Worm (Caenorhabditis elegans) whole organism, L1 larva: ENCODE data around the gene epic-2.
A peak's percentile ranks its signal among the peaks of the same experiment; 100 is the strongest.

Source experiments
- Y116A8C.19 ChIP-seq: sonication (generic microtip); optimal IDR thresholded peaks from 2 replicates; lab custom pipeline; 2016; ENCODE audit warnings: missing compliant biosample characterization, missing genetic modification characterization, borderline replicate concordance
- aha-1 ChIP-seq: fragments of 150-350 bp; optimal IDR thresholded peaks from 2 replicates; lab custom pipeline; 2014; ENCODE audit warnings: missing biosample characterization, missing genetic modification characterization
- aly-2 ChIP-seq: fragments of 150-350 bp; optimal IDR thresholded peaks from 2 replicates; lab custom pipeline; 2014; ENCODE audit warnings: missing biosample characterization, missing genetic modification characterization
- ama-1 ChIP-seq: fragments of 150-350 bp; optimal IDR thresholded peaks from 2 replicates; lab custom pipeline; 2014
- ceh-8 ChIP-seq: fragments of 200-800 bp; sonication (Bioruptor generic); optimal IDR thresholded peaks from 2 replicates; lab custom pipeline; 2018; ENCODE audit warnings: mild to moderate bottlenecking, missing genetic modification characterization, moderate library complexity, missing compliant biosample characterization
- ceh-82 ChIP-seq, 3 experiments: fragments of 150-350 bp in 1 of 3; sonication (generic microtip) in 2 of 3; optimal IDR thresholded peaks; 2 replicates each; lab custom pipeline; 2014 to 2017; ENCODE audit warnings: missing biosample characterization in 3 of 3, missing genetic modification characterization in 3 of 3
- ceh-88 ChIP-seq: fragments of 200-800 bp; sonication (Bioruptor generic); IDR thresholded peaks from 2 replicates; pipeline ENCODE4 v1.3.6; 2022; ENCODE audit warnings: missing genetic modification characterization, missing compliant biosample characterization
- ces-1 ChIP-seq: fragments of 150-350 bp; optimal IDR thresholded peaks from 2 replicates; lab custom pipeline; 2014; ENCODE audit warnings: missing biosample characterization, missing genetic modification reagents, missing genetic modification characterization
- dsc-1 ChIP-seq: sonication (generic microtip); optimal IDR thresholded peaks from 2 replicates; lab custom pipeline; 2016; ENCODE audit warnings: mild to moderate bottlenecking, missing genetic modification characterization, missing compliant biosample characterization
- efl-3 ChIP-seq: fragments of 200-800 bp; sonication (Bioruptor generic); optimal IDR thresholded peaks from 2 replicates; lab custom pipeline; 2018; ENCODE audit warnings: mild to moderate bottlenecking, missing genetic modification characterization, missing compliant biosample characterization
- egl-13 ChIP-seq: sonication (generic microtip); optimal IDR thresholded peaks from 2 replicates; lab custom pipeline; 2016; ENCODE audit warnings: missing genotype, missing genetic modification reagents, missing genetic modification characterization, missing compliant biosample characterization
- egl-27 ChIP-seq, 2 experiments: fragments of 150-350 bp in 1 of 2; sonication (generic microtip); optimal IDR thresholded peaks; 3 replicates each; lab custom pipeline; 2017 to 2018; ENCODE audit warnings: missing biosample characterization in 2 of 2, missing genetic modification characterization in 2 of 2, missing genetic modification reagents in 2 of 2
- fkh-10 ChIP-seq: sonication (generic microtip); optimal IDR thresholded peaks from 2 replicates; lab custom pipeline; 2017; ENCODE audit warnings: missing biosample characterization, missing genetic modification reagents, missing genetic modification characterization
- fkh-4 ChIP-seq: sonication (generic microtip); optimal IDR thresholded peaks from 2 replicates; lab custom pipeline; 2016; ENCODE audit warnings: missing compliant biosample characterization, missing genetic modification characterization, borderline replicate concordance
- fkh-8 ChIP-seq: sonication (generic microtip); optimal IDR thresholded peaks from 2 replicates; lab custom pipeline; 2016; ENCODE audit warnings: mild to moderate bottlenecking, missing genetic modification characterization, missing compliant biosample characterization
- fos-1 ChIP-seq: fragments of 150-350 bp; optimal IDR thresholded peaks from 2 replicates; lab custom pipeline; 2014; ENCODE audit warnings: missing biosample characterization, missing genetic modification characterization
- hlh-17 ChIP-seq: fragments of 200-800 bp; sonication (Bioruptor generic); optimal IDR thresholded peaks from 2 replicates; lab custom pipeline; 2018; ENCODE audit warnings: missing genetic modification characterization, mild to moderate bottlenecking, missing compliant biosample characterization, moderate library complexity, borderline replicate concordance
- isw-1 ChIP-seq: fragments of 200-800 bp; sonication (Bioruptor generic); IDR thresholded peaks from 2 replicates; pipeline ENCODE4 v1.3.6; 2022; ENCODE audit warnings: missing genetic modification characterization, missing compliant biosample characterization
- jun-1 ChIP-seq: fragments of 150-350 bp; optimal IDR thresholded peaks from 2 replicates; lab custom pipeline; 2014; ENCODE audit warnings: missing biosample characterization, missing genetic modification reagents, missing genetic modification characterization
- lin-14 ChIP-seq: fragments of 200-800 bp; sonication (Bioruptor generic); optimal IDR thresholded peaks from 2 replicates; lab custom pipeline; 2018; ENCODE audit warnings: mild to moderate bottlenecking, missing genetic modification characterization, moderate library complexity, missing compliant biosample characterization
- lin-35 ChIP-seq, 2 experiments: fragments of 150-350 bp; optimal IDR thresholded peaks; 2 replicates each; lab custom pipeline; 2014; ENCODE audit warnings: missing biosample characterization in 2 of 2, missing genetic modification characterization in 2 of 2, missing genetic modification reagents in 2 of 2
- lin-39 ChIP-seq: fragments of 150-350 bp; optimal IDR thresholded peaks from 2 replicates; lab custom pipeline; 2014; ENCODE audit warnings: missing biosample characterization, missing genetic modification reagents, missing genetic modification characterization
- lir-3 ChIP-seq: sonication (generic microtip); optimal IDR thresholded peaks from 2 replicates; lab custom pipeline; 2016; ENCODE audit warnings: mild to moderate bottlenecking, missing genetic modification characterization, moderate library complexity, missing compliant biosample characterization; ENCODE audit not compliant: poor library complexity
- lsy-2 ChIP-seq, 2 experiments: fragments of 150-350 bp; optimal IDR thresholded peaks; 2 replicates each; lab custom pipeline; 2014; ENCODE audit warnings: missing biosample characterization in 2 of 2, missing genetic modification characterization in 2 of 2
- mef-2 ChIP-seq: fragments of 150-350 bp; optimal IDR thresholded peaks from 2 replicates; lab custom pipeline; 2014; ENCODE audit warnings: missing biosample characterization, missing genetic modification characterization
- mep-1 ChIP-seq: fragments of 150-350 bp; optimal IDR thresholded peaks from 2 replicates; lab custom pipeline; 2014; ENCODE audit warnings: missing biosample characterization, missing genetic modification characterization
- nhr-47 ChIP-seq: sonication (generic microtip); optimal IDR thresholded peaks from 2 replicates; lab custom pipeline; 2016; ENCODE audit warnings: mild to moderate bottlenecking, missing genetic modification characterization, moderate library complexity, missing compliant biosample characterization
- nhr-76 ChIP-seq: sonication (generic microtip); optimal IDR thresholded peaks from 2 replicates; lab custom pipeline; 2017; ENCODE audit warnings: missing biosample characterization, missing genetic modification characterization
- nhr-77 ChIP-seq: fragments of 150-350 bp; optimal IDR thresholded peaks from 2 replicates; lab custom pipeline; 2014; ENCODE audit warnings: missing biosample characterization, missing genetic modification characterization
- nhr-84 ChIP-seq: sonication (generic microtip); optimal IDR thresholded peaks from 2 replicates; lab custom pipeline; 2017; ENCODE audit warnings: missing biosample characterization, missing genetic modification characterization
- nhr-85 ChIP-seq: sonication (generic microtip); peaks from one replicate; lab custom pipeline; 2016; ENCODE audit warnings: missing genetic modification characterization, inconsistent platforms, missing compliant biosample characterization
- pqm-1 ChIP-seq: sonication (generic microtip); optimal IDR thresholded peaks from 3 replicates; lab custom pipeline; 2017; ENCODE audit warnings: missing biosample characterization, missing genetic modification characterization
- rnt-1 ChIP-seq: sonication (generic microtip); optimal IDR thresholded peaks from 2 replicates; lab custom pipeline; 2016; ENCODE audit warnings: mild to moderate bottlenecking, missing genetic modification characterization, moderate library complexity, missing compliant biosample characterization
- skn-1 ChIP-seq: fragments of 150-350 bp; optimal IDR thresholded peaks from 2 replicates; lab custom pipeline; 2014; ENCODE audit warnings: missing biosample characterization, missing genetic modification characterization
- snu-23 ChIP-seq: sonication (generic microtip); optimal IDR thresholded peaks from 2 replicates; lab custom pipeline; 2016; ENCODE audit warnings: missing genetic modification characterization, missing compliant biosample characterization
- sup-37 ChIP-seq: fragments of 200-800 bp; sonication (Bioruptor generic); optimal IDR thresholded peaks from 2 replicates; lab custom pipeline; 2018; ENCODE audit warnings: mild to moderate bottlenecking, missing genetic modification characterization, missing compliant biosample characterization
- swsn-7 ChIP-seq: sonication (generic microtip); optimal IDR thresholded peaks from 2 replicates; lab custom pipeline; 2016; ENCODE audit warnings: missing genetic modification characterization, missing compliant biosample characterization
- tbx-2 ChIP-seq: sonication (generic microtip); optimal IDR thresholded peaks from 2 replicates; lab custom pipeline; 2016; ENCODE audit warnings: missing genetic modification characterization, missing compliant biosample characterization
- unc-130 ChIP-seq: fragments of 150-350 bp; optimal IDR thresholded peaks from 2 replicates; lab custom pipeline; 2017; ENCODE audit warnings: missing biosample characterization, missing genetic modification characterization, inconsistent platforms
- unc-62 ChIP-seq: fragments of 150-350 bp; optimal IDR thresholded peaks from 2 replicates; lab custom pipeline; 2014; ENCODE audit warnings: missing biosample characterization, missing genetic modification reagents, missing genetic modification characterization
- unc-86 ChIP-seq: sonication (generic microtip); optimal IDR thresholded peaks from 2 replicates; lab custom pipeline; 2016; ENCODE audit warnings: missing genetic modification characterization, missing compliant biosample characterization
- unc-98 ChIP-seq: fragments of 200-800 bp; sonication (Bioruptor generic); IDR thresholded peaks from 2 replicates; pipeline ENCODE4 v1.3.6; 2022; ENCODE audit warnings: missing genetic modification characterization, missing compliant biosample characterization
- vab-15 ChIP-seq: sonication (generic microtip); optimal IDR thresholded peaks from 2 replicates; lab custom pipeline; 2017; ENCODE audit warnings: missing genotype, mild to moderate bottlenecking, missing genetic modification characterization, missing compliant biosample characterization
- xbp-1 ChIP-seq: sonication (generic microtip); optimal IDR thresholded peaks from 2 replicates; lab custom pipeline; 2016; ENCODE audit warnings: missing genetic modification characterization, missing compliant biosample characterization
- zip-4 ChIP-seq: fragments of 200-800 bp; sonication (Bioruptor generic); optimal IDR thresholded peaks from 2 replicates; lab custom pipeline; 2018; ENCODE audit warnings: mild to moderate bottlenecking, missing genetic modification characterization, moderate library complexity, missing compliant biosample characterization
- ztf-11 ChIP-seq, 2 experiments: sonication (generic microtip); optimal IDR thresholded peaks; 2 replicates each; lab custom pipeline; 2016 to 2017; ENCODE audit warnings: missing genetic modification characterization in 2 of 2, missing biosample characterization in 1 of 2, missing compliant biosample characterization in 1 of 2

epic-2 gene

DNA sequence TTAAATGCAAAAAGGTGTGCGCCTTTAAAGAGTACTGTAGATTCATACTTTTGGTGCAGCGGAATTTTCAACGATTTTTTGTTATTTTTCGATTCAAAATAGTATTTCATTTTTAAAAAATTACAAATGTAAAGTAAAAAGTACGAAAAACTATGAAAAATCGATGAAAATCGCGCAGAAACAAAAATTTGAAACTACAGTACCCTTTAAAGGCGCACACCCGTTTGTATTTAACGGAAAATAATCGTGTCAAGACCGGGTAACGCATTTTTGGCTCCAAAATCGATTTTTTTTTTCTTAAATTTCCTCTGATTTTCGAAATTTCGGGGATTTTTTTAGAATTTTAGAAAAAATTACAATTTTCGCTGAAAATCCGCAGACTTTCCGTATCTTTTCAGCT lies 12.6 kb upstream of the epic-2 start:
- TF ChIP-seq swsn-7 (no peak), efl-3 (no peak), aly-2 (no peak), ceh-82 (tag; optimal IDR thresholded peaks at IDR 0.05; lab: Kevin White, UChicago) (no peak), jun-1 (tag; lab: Kevin White, UChicago) (no peak), mep-1 (tag; lab: Kevin White, UChicago) (no peak), unc-130 (no peak), ceh-8 (no peak), snu-23 (GFP tag; lab: Kevin White, UChicago) (no peak), rnt-1 (tag; lab: Kevin White, UChicago) (no peak), Y116A8C.19 (no peak), fkh-10 (no peak)

DNA sequence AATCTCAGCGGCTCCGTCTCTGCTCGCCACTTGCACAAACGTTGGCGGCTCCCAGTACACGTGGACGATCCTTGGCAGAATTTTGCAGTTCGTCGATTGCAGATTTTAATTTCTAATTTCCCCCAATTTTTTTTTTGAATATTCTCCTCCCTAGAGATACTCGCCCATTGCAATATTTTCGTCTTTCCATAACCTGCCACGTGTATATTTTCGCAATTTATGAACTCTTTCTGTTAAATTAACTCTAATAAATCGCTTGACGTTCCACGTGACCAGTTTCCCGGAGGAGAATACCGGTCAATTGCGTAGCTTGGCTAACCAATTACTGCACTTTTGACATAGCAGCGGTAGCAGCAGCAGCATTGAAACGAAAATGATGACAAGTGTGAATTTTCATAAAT lies 12.2 kb upstream of the epic-2 start:
- TF ChIP-seq pqm-1: no peak
- TF ChIP-seq nhr-85: peak; percentile 75
- TF ChIP-seq ama-1 (lab: Kevin White, UChicago): peak; percentile 1
- TF ChIP-seq mep-1 (tag; lab: Kevin White, UChicago): no peak
- TF ChIP-seq, all 84 proteins: peak for 2

DNA sequence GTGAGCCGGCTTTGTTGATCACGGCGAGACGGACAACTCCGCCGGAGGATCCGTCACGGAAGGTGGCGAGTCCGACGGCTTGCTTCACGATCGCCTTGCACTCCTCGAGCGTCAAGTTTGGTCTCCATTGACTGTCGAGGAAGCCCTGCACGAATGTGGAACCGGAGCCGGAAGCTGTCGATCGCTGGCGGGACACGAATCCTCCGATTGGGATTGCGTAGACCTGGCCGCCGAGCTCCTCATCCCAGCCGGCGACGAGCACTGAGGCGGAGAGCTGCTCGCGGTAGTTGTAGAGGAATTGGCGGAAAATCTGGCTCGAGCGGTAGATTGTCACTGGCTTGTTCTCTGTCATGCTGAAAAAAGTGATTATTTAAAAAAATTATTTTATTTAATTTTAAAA lies 11.6 kb upstream of the epic-2 start:
- TF ChIP-seq zip-4: no peak
- no peak for TF ChIP-seq lin-39
- TF ChIP-seq egl-27 (tag; optimal IDR thresholded peaks at IDR 0.05; lab: Kevin White, UChicago): no peak
- TF ChIP-seq xbp-1 (tag; lab: Kevin White, UChicago): no peak
- no peak for TF ChIP-seq sup-37 (GFP tag; lab: Kevin White, UChicago)
- TF ChIP-seq mef-2 (tag; lab: Kevin White, UChicago): no peak
- peak; percentile 43 for TF ChIP-seq ceh-8
- TF ChIP-seq nhr-84: no peak

DNA sequence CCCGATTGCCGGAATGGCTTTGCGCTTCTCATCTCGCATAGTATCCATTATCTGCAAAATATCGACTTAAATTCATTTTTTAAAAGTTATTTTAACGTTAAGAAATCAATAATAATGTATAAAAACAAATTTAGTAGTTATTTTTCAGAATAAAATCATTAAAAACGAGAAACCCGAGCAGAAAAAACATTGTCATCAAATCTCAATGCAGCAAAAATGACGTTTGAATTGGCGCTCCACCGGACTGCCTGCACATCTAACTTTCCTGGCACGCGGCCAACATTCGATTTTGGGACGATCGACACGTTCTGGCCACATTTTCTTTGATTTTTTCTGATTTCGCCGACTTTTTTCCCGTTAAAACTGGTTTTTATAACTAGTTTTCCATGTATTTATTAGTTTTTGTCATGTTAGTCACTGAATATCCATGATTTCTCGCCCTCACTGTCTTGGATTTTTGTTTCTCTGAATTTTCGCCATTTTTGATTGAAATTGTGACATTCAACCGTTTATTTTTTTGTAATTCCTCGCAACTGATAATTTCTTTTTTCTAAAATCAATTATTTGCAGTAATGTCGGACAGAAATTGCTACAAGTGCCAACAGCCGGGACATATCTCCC lies 10.8 kb upstream of the epic-2 start, which contains the start of the genes pbs-1 and K08D12.3:
TSS of gene pbs-1 (minus strand) at position 51 of the 621 bp plus-strand sequence.
TSS of gene K08D12.3 (plus strand) at position 571 of the 621 bp plus-strand sequence.
- peak; percentile 6 for TF ChIP-seq fkh-10
- TF ChIP-seq nhr-77 (tag; lab: Kevin White, UChicago): peak; percentile 58
- peak; percentile 74 for TF ChIP-seq unc-130
- TF ChIP-seq xbp-1 (tag; lab: Kevin White, UChicago): peak; percentile 82
- no peak for TF ChIP-seq hlh-17 (GFP tag; lab: Kevin White, UChicago)
- TF ChIP-seq egl-13: peak; percentile 60
- no peak for TF ChIP-seq nhr-76 (tag; lab: Kevin White, UChicago)
- peak; percentile 42 for TF ChIP-seq zip-4
- TF ChIP-seq ceh-88: peak; percentile 41; the same call in 1 of the 2 replicates
- TF ChIP-seq fkh-8 (tag; lab: Kevin White, UChicago): peak; percentile 71
- TF ChIP-seq fkh-4 (tag; lab: Kevin White, UChicago): no peak
- no peak for TF ChIP-seq unc-62 (GFP tag; lab: Kevin White, UChicago)
- TF ChIP-seq dsc-1 (tag; lab: Kevin White, UChicago): peak; percentile 73
- TF ChIP-seq lir-3 (tag; lab: Kevin White, UChicago): peak; percentile 55
- no peak for TF ChIP-seq efl-3
- no peak for TF ChIP-seq ces-1 (GFP tag; lab: Kevin White, UChicago)
- peak; percentile 71 for TF ChIP-seq unc-86 (tag; lab: Kevin White, UChicago)
- TF ChIP-seq ztf-11 (tag; optimal IDR thresholded peaks at IDR 0.05; lab: Kevin White, UChicago): no peak
- no peak for TF ChIP-seq mef-2 (tag; lab: Kevin White, UChicago)
- no peak for TF ChIP-seq pqm-1
- TF ChIP-seq tbx-2: peak; percentile 80
- peak; percentile 31 for TF ChIP-seq fos-1
- no peak for TF ChIP-seq ceh-8
- peak; percentile 89 for TF ChIP-seq mep-1 (tag; lab: Kevin White, UChicago)
- TF ChIP-seq aha-1 (tag; lab: Kevin White, UChicago): no peak
- TF ChIP-seq lin-14 (GFP tag; lab: Kevin White, UChicago): peak; percentile 88
- TF ChIP-seq unc-98: no peak; the same call in 1 of the 2 replicates
- TF ChIP-seq vab-15: no peak
- peak; percentile 94 to 95 for TF ChIP-seq lin-35 (GFP tag; optimal IDR thresholded peaks at IDR 0.05; lab: Kevin White, UChicago)
- TF ChIP-seq skn-1 (tag; lab: Kevin White, UChicago): peak; percentile 98
- peak; percentile 63 for TF ChIP-seq isw-1 (GFP tag; lab: Robert Waterston, UW)
- TF ChIP-seq lsy-2 (tag; optimal IDR thresholded peaks at IDR 0.05; lab: Kevin White, UChicago): peak; percentile 88 to 94
- peak; percentile 87 for TF ChIP-seq nhr-47 (tag; lab: Kevin White, UChicago)
